Worm (Caenorhabditis elegans): ENCODE data around the gene mls-2.

- TF ChIP-seq pes-1 (GFP tag; IDR thresholded peaks at IDR 0.05) (no peak), tra-4 (tag; optimal IDR thresholded peaks at IDR 0.05) (no peak), ama-1 (optimal IDR thresholded peaks at IDR 0.05) (no peak), scrt-1 (GFP tag; IDR thresholded peaks at IDR 0.05) (no peak), flt-1 (GFP tag; IDR thresholded peaks at IDR 0.05) (no peak), ceh-13 (GFP tag; optimal IDR thresholded peaks at IDR 0.05) (no peak), F13C5.2 (tag; optimal IDR thresholded peaks at IDR 0.05) (no peak)
Observed at ce11 chrX:4787525-4787924, 26.1 kb upstream of the mls-2 start.
